Fruit fly (Drosophila melanogaster): ENCODE measurements around the gene CG43235.
"Not testable (repeated sequence)": the region's sequence is repeated elsewhere in the genome, so short reads cannot be mapped to it uniquely, and the experiment has no call there.

CG43235 gene

DNA sequence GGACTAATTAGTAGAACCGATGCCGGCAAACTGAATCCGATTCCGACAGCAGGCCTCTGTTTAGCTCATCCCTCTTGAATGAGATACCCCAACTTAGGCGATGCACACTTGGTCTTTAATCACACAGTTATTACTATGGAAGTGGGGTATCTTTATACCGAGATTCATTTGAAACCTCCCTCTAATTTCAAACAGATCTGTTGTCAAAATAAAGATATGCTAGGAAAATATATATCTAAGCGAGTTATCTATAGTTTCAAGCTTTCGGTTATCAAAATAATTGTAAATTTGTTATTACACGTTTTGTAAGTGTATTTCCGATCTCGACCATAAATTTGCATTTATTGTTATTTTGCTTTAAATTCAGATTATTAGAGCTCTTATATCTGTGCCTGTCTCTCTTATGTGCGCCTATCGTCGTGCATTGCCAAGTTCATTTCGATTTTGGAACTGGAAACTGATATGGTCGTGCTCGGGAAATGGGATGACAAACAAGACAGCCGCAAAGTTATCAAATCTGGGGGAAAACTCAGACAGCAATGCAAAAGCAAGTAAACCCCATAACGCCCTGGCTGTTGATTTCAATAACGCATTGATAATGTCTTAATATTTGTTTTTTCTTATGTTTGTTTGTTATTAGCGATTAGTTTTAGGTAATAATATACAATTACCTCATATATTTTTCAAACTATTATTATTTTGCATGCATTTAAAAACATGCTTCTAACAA lies 33.6 kb downstream of the CG43235 start, which contains the start of gene CG13795:
TSS of gene CG13795 (minus strand) at position 31 of the 730 bp plus-strand sequence.
- peak; percentile 38 for TF ChIP-seq gem (tag; optimal IDR thresholded peaks at IDR 0.05)
- TF ChIP-seq bbx (GFP tag; IDR thresholded peaks at IDR 0.05; ENCODE audit: partially characterized antibody), result no peak
- no peak for TF ChIP-seq Xbp1 (GFP tag; optimal IDR thresholded peaks at IDR 0.05)
- TF ChIP-seq ERR (GFP tag; optimal IDR thresholded peaks at IDR 0.05), result no peak
- TF ChIP-seq CoRest (tag; optimal IDR thresholded peaks at IDR 0.05), result peak; percentile 13
- TF ChIP-seq D19A (tag; optimal IDR thresholded peaks at IDR 0.05), result peak; percentile 93
- TF ChIP-seq CG1602 (GFP tag; optimal IDR thresholded peaks at IDR 0.05), result no peak
- TF ChIP-seq Ets65A (GFP tag), result peak; percentile 15
- TF ChIP-seq fru (optimal IDR thresholded peaks at IDR 0.05), result no peak
- TF ChIP-seq Deaf1 (tag; optimal IDR thresholded peaks at IDR 0.05), result no peak
- no peak for TF ChIP-seq lab (GFP tag; optimal IDR thresholded peaks at IDR 0.05)
- no peak for TF ChIP-seq Optix (GFP tag; IDR thresholded peaks at IDR 0.05)
- TF ChIP-seq corto (GFP tag; optimal IDR thresholded peaks at IDR 0.05), result no peak
- TF ChIP-seq Hr3 (GFP tag; optimal IDR thresholded peaks at IDR 0.05), result no peak
- no peak for TF ChIP-seq klu (GFP tag; IDR thresholded peaks at IDR 0.05)
- no peak for TF ChIP-seq CG6689 (GFP tag; IDR thresholded peaks at IDR 0.05)

DNA sequence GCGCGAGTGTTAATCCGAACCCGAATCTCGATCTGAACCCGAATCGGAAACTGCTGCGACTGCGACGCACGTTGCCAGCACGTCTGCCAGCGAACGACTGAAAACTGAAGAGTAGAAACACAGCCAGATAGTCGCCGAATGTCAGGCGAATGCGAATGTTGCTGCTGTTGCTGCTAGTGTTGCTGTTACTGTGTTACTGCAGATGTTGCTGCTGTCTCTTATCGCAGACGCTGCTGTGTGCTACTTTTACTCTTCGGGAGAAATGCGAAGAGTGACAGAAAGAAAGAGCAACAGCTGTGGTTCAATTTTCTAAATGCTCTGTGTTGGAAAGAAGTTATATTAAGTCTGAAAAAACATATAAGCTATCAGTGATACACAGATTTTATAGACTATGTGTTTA lies 39.7 kb downstream of the CG43235 start, which contains the start of gene CG13796:
TSS of gene CG13796 (minus strand) at position 101 of the 400 bp plus-strand sequence.
- TF ChIP-seq CG11696 (GFP tag; IDR thresholded peaks at IDR 0.05); Max (GFP tag; optimal IDR thresholded peaks at IDR 0.05); Deaf1 (tag; optimal IDR thresholded peaks at IDR 0.05): not testable (repeated sequence)

DNA sequence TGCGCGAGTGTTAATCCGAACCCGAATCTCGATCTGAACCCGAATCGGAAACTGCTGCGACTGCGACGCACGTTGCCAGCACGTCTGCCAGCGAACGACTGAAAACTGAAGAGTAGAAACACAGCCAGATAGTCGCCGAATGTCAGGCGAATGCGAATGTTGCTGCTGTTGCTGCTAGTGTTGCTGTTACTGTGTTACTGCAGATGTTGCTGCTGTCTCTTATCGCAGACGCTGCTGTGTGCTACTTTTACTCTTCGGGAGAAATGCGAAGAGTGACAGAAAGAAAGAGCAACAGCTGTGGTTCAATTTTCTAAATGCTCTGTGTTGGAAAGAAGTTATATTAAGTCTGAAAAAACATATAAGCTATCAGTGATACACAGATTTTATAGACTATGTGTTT lies 45.9 kb downstream of the CG43235 start, which contains the start of gene CG31904:
TSS of gene CG31904 (minus strand) at position 101 of the 400 bp plus-strand sequence.
- not testable (repeated sequence) for TF ChIP-seq sc (optimal IDR thresholded peaks at IDR 0.05); sc (GFP tag; optimal IDR thresholded peaks at IDR 0.05); ftz-f1 (GFP tag; optimal IDR thresholded peaks at IDR 0.05); Antp (GFP tag; optimal IDR thresholded peaks at IDR 0.05)

DNA sequence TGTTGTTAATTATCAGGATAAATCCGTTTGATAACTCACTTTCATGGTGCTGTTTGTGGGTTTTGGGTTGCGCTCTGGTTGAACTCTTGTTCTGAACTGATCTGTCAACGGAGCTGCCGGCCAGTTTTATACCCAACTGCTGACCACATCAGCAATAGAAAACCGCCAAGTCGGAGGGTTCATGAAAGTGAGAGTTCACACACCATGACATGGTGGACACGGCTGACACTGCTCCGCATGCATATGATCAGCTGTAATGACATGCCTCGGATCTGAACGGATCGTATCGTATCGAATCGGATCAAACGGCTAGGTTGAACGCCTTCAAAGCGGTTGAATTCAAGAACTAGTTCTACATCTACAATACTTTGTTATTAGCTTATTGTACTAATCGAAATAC lies 48.6 kb downstream of the CG43235 start, which contains the start of gene Acp1:
TSS of gene Acp1 (minus strand) at position 101 of the 400 bp plus-strand sequence.
- TF ChIP-seq zen (tag; optimal IDR thresholded peaks at IDR 0.05), result no peak
- no peak for TF ChIP-seq Atf6 (GFP tag; IDR thresholded peaks at IDR 0.05)
- no peak for TF ChIP-seq Atf-2 (GFP tag; optimal IDR thresholded peaks at IDR 0.05)
- no peak for TF ChIP-seq Gsc (GFP tag; IDR thresholded peaks at IDR 0.05)
- TF ChIP-seq wor (GFP tag; IDR thresholded peaks at IDR 0.05), result no peak
- no peak for TF ChIP-seq CG11093 (GFP tag; IDR thresholded peaks at IDR 0.05)
- no peak for TF ChIP-seq CG8281 (tag; optimal IDR thresholded peaks at IDR 0.05)
